Worm (Caenorhabditis elegans) whole organism, L2 larva: ENCODE results near the gene F54B11.7.

ENCODE experiments used
- C34F6.9 ChIP-seq: fragments of 150-350 bp; optimal IDR thresholded peaks from 2 replicates; lab custom pipeline; 2014; ENCODE audit warnings: missing biosample characterization, missing genetic modification characterization
- F13H6.1 ChIP-seq: sonication (generic microtip); optimal IDR thresholded peaks from 2 replicates; lab custom pipeline; 2016; ENCODE audit warnings: missing genetic modification characterization, missing compliant biosample characterization
- R02D3.7 ChIP-seq: fragments of 150-350 bp; optimal IDR thresholded peaks from 2 replicates; lab custom pipeline; 2014; ENCODE audit warnings: missing biosample characterization, missing genetic modification characterization
- alr-1 ChIP-seq: fragments of 150-350 bp; optimal IDR thresholded peaks from 2 replicates; lab custom pipeline; 2014; ENCODE audit warnings: missing biosample characterization, missing genetic modification characterization
- blmp-1 ChIP-seq: sonication (generic microtip); optimal IDR thresholded peaks from 2 replicates; lab custom pipeline; 2017; ENCODE audit warnings: missing genetic modification characterization, mild to moderate bottlenecking, missing compliant biosample characterization, antibody characterized with exemption, moderate library complexity; ENCODE audit not compliant: insufficient read depth
- ceh-16 ChIP-seq: fragments of 150-350 bp; optimal IDR thresholded peaks from 2 replicates; lab custom pipeline; 2014; ENCODE audit warnings: missing biosample characterization, missing genetic modification characterization
- crh-2 ChIP-seq: sonication (generic microtip); optimal IDR thresholded peaks from 2 replicates; lab custom pipeline; 2017; ENCODE audit warnings: missing biosample characterization, missing genetic modification characterization
- egl-27 ChIP-seq: sonication (generic microtip); optimal IDR thresholded peaks from 3 replicates; lab custom pipeline; 2017; ENCODE audit warnings: missing biosample characterization, missing genetic modification reagents, missing genetic modification characterization
- elt-1 ChIP-seq: fragments of 150-350 bp; optimal IDR thresholded peaks from 2 replicates; lab custom pipeline; 2014; ENCODE audit warnings: missing biosample characterization, missing genetic modification characterization
- elt-3 ChIP-seq: sonication (generic microtip); optimal IDR thresholded peaks from 2 replicates; lab custom pipeline; 2017; ENCODE audit warnings: missing biosample characterization, missing genetic modification characterization
- gmeb-1 ChIP-seq: fragments of 150-350 bp; optimal IDR thresholded peaks from 2 replicates; lab custom pipeline; 2014; ENCODE audit warnings: missing biosample characterization, missing genetic modification characterization
- lin-11 ChIP-seq: fragments of 150-350 bp; sonication (generic microtip); optimal IDR thresholded peaks from 2 replicates; lab custom pipeline; 2014; ENCODE audit warnings: missing biosample characterization, missing genetic modification characterization, inconsistent platforms, mixed read lengths
- lsy-2 ChIP-seq, 2 experiments: fragments of 150-350 bp in 1 of 2; sonication (generic microtip) in 1 of 2; optimal IDR thresholded peaks; 2 replicates each; lab custom pipeline; 2014 to 2017; ENCODE audit warnings: missing biosample characterization in 2 of 2, missing genetic modification characterization in 2 of 2
- mdl-1 ChIP-seq, 2 experiments: fragments of 150-350 bp in 1 of 2; sonication (generic microtip) in 1 of 2; optimal IDR thresholded peaks; 2 replicates each; lab custom pipeline; 2017; ENCODE audit warnings: missing biosample characterization in 2 of 2, missing genetic modification characterization in 2 of 2
- nhr-11 ChIP-seq: fragments of 150-350 bp; optimal IDR thresholded peaks from 2 replicates; lab custom pipeline; 2014; ENCODE audit warnings: missing biosample characterization, missing genetic modification characterization
- nhr-21 ChIP-seq: fragments of 150-350 bp; optimal IDR thresholded peaks from 2 replicates; lab custom pipeline; 2014; ENCODE audit warnings: missing biosample characterization, missing genetic modification characterization
- nhr-23 ChIP-seq: fragments of 150-350 bp; optimal IDR thresholded peaks from 2 replicates; lab custom pipeline; 2014; ENCODE audit warnings: missing biosample characterization, missing genetic modification reagents, missing genetic modification characterization
- nhr-237 ChIP-seq: fragments of 150-350 bp; optimal IDR thresholded peaks from 2 replicates; lab custom pipeline; 2014; ENCODE audit warnings: missing biosample characterization, missing genetic modification characterization
- nhr-25 ChIP-seq: fragments of 150-350 bp; sonication (generic microtip); optimal IDR thresholded peaks from 3 replicates; lab custom pipeline; 2014; ENCODE audit warnings: missing biosample characterization, missing genetic modification characterization
- nhr-6 ChIP-seq: fragments of 150-350 bp; optimal IDR thresholded peaks from 2 replicates; lab custom pipeline; 2014; ENCODE audit warnings: missing biosample characterization, missing genetic modification characterization
- peb-1 ChIP-seq: fragments of 150-350 bp; optimal IDR thresholded peaks from 2 replicates; lab custom pipeline; 2014; ENCODE audit warnings: missing biosample characterization, missing genetic modification characterization
- sem-4 ChIP-seq: fragments of 150-350 bp; optimal IDR thresholded peaks from 2 replicates; lab custom pipeline; 2014; ENCODE audit warnings: missing biosample characterization, missing genetic modification reagents, missing genetic modification characterization
- sma-9 ChIP-seq, 2 experiments: fragments of 150-350 bp in 1 of 2; sonication (generic microtip) in 1 of 2; optimal IDR thresholded peaks; 2 replicates each; lab custom pipeline; 2014 to 2016; ENCODE audit warnings: missing genetic modification characterization in 2 of 2, mild to moderate bottlenecking in 1 of 2, missing biosample characterization in 1 of 2, missing compliant biosample characterization in 1 of 2, missing genetic modification reagents in 1 of 2, moderate library complexity in 1 of 2
- snpc-4 ChIP-seq: fragments of 150-350 bp; optimal IDR thresholded peaks from 2 replicates; lab custom pipeline; 2014; ENCODE audit warnings: missing biosample characterization, missing genetic modification characterization
- zag-1 ChIP-seq: fragments of 150-350 bp; optimal IDR thresholded peaks from 2 replicates; lab custom pipeline; 2014; ENCODE audit warnings: missing biosample characterization, missing genetic modification characterization
- ztf-4 ChIP-seq: fragments of 150-350 bp; optimal IDR thresholded peaks from 2 replicates; lab custom pipeline; 2014; ENCODE audit warnings: missing biosample characterization, missing genetic modification characterization

F54B11.7 gene

ce11 chrX:13621628-13622027 lies 21.4 kb downstream of the F54B11.7 start, which contains the start of gene Y12A6A.1:
TSS of gene Y12A6A.1 (minus strand) at chrX:13621728.
- TF ChIP-seq ceh-16 (tag; lab: Kevin White, UChicago) (no peak), ztf-4 (no peak), elt-3 (tag; lab: Kevin White, UChicago) (no peak), nhr-6 (no peak), nhr-21 (tag; lab: Kevin White, UChicago) (no peak), zag-1 (no peak), sem-4 (tag; lab: Kevin White, UChicago) (no peak), nhr-23 (tag; lab: Kevin White, UChicago) (no peak), blmp-1 (tag; lab: Kevin White, UChicago) (no peak), lsy-2 (tag; optimal IDR thresholded peaks at IDR 0.05; lab: Kevin White, UChicago) (no peak), mdl-1 (tag; optimal IDR thresholded peaks at IDR 0.05; lab: Kevin White, UChicago) (no peak), snpc-4 (tag; lab: Kevin White, UChicago) (no peak), nhr-25 (no peak), C34F6.9 (no peak), R02D3.7 (tag; lab: Kevin White, UChicago) (no peak)
- TF ChIP-seq, all 48 proteins: peak for 0

DNA sequence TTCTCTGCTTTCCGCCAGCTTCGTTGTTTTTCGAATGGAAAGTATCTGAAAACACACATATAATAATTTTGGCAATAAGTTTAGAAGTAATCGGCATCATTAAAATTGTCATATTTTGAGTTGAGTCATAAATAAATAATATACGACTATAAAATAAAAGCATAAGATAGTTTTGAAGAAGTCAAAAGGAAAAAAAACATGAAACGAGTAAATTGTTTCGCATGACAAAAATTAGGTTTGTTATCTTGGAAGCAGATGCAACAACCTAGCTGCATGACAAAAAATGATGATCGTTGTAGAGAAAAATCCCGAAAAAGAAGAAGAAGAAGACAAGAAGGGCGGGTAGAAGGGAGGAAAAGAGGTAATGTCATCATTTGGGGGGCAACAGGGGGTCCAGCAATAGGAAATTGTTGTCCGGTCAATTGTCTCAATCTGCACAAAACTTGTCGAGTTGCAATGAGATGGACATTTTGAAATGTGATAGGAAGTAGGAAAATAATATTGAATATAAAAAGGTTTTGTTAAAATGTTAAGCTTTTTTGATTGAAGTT lies 31.0 kb downstream of the F54B11.7 start, which contains the start of gene nlg-1:
Gene nlg-1 (minus strand): TSS at position 51 of the 551 bp plus-strand sequence.
- TF ChIP-seq sma-9 (GFP tag; optimal IDR thresholded peaks at IDR 0.05; lab: Kevin White, UChicago) (peak; percentile 6), sma-9 (tag; optimal IDR thresholded peaks at IDR 0.05; lab: Kevin White, UChicago) (no peak), mdl-1 (tag; optimal IDR thresholded peaks at IDR 0.05; lab: Kevin White, UChicago) (no peak)
- TF ChIP-seq, all 48 proteins: peak for 1

DNA sequence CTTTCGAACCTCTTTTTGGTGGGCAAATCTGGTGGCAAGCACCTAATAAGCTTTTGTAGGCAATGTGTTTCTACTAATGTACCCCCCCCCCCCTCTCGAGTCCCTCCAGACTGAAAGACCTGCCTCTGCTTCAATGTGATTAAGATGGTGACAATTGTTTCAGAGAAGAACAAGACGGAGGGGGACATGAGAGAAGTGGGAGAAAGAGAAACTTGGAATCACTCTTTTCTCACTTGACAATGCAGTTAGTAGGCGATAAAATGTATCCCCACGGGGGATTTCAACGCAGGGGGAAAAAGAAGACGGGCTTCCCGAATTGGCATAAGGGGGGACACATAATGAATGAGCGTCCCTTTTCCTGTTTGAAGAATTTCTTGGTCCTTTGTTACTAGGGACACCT lies 32.0 kb downstream of the F54B11.7 start:
- no peak for TF ChIP-seq sem-4 (tag; lab: Kevin White, UChicago)
- no peak for TF ChIP-seq nhr-11 (tag; lab: Kevin White, UChicago)
- no peak for TF ChIP-seq elt-1 (tag; lab: Kevin White, UChicago)
- no peak for TF ChIP-seq nhr-6
- TF ChIP-seq alr-1 (tag; lab: Kevin White, UChicago): no peak

ce11 chrX:13633032-13633431 lies 32.8 kb downstream of the F54B11.7 start:
- TF ChIP-seq ceh-16 (tag; lab: Kevin White, UChicago): no peak
- peak; percentile 58 for TF ChIP-seq snpc-4 (tag; lab: Kevin White, UChicago)
- TF ChIP-seq peb-1: no peak
- TF ChIP-seq, all 48 proteins: peak for 1

DNA sequence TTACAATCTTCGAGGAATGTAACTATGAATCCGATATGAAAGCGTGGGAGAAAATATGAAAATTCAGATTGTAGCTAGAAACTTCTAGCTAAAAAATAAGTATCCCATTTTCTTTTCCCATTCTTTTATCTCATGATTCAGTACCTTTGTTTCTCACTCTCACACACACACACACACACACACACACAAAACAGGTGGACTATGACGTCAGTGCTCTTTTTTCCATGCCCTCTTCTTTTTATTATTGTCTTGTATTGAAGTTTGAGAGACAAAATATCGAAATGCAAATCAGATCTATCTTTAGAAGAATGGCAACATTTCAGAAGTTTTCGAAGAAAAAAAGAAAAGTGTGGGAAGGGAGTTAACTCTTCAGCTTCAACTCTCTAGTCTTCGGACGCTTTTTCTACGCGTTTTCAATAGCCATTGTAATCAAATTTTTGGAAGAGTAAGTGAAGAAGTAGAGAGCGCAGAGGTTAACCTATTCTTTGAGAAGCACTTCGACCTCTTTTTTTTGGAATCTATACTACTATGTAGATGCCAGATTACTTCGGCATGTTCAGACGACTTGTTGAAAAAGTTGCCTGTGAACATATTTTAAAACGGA lies 33.7 kb downstream of the F54B11.7 start:
- peak; percentile 7 for TF ChIP-seq F13H6.1 (tag; lab: Kevin White, UChicago)
- TF ChIP-seq sma-9 (GFP tag; optimal IDR thresholded peaks at IDR 0.05; lab: Kevin White, UChicago): peak; percentile 40
- no peak for TF ChIP-seq sma-9 (tag; optimal IDR thresholded peaks at IDR 0.05; lab: Kevin White, UChicago)
- peak; percentile 22 for TF ChIP-seq C34F6.9
- no peak for TF ChIP-seq snpc-4 (tag; lab: Kevin White, UChicago)
- no peak for TF ChIP-seq nhr-6

- TF ChIP-seq egl-27 (tag; lab: Kevin White, UChicago): no peak
- TF ChIP-seq F13H6.1 (tag; lab: Kevin White, UChicago): peak; percentile 24
- no peak for TF ChIP-seq sem-4 (tag; lab: Kevin White, UChicago)
- TF ChIP-seq sma-9 (GFP tag; optimal IDR thresholded peaks at IDR 0.05; lab: Kevin White, UChicago): peak; percentile 21
- no peak for TF ChIP-seq sma-9 (tag; optimal IDR thresholded peaks at IDR 0.05; lab: Kevin White, UChicago)
- no peak for TF ChIP-seq nhr-23 (tag; lab: Kevin White, UChicago)
- no peak for TF ChIP-seq nhr-237 (tag; lab: Kevin White, UChicago)
- no peak for TF ChIP-seq lin-11 (tag; lab: Kevin White, UChicago)
- TF ChIP-seq crh-2 (tag; lab: Kevin White, UChicago): no peak
- no peak for TF ChIP-seq lsy-2 (tag; optimal IDR thresholded peaks at IDR 0.05; lab: Kevin White, UChicago)
- no peak for TF ChIP-seq gmeb-1 (tag; lab: Kevin White, UChicago)
- no peak for TF ChIP-seq peb-1
Observed at ce11 chrX:13637526-13637925, 37.3 kb downstream of the F54B11.7 start.
